Worm (Caenorhabditis elegans): ENCODE measurements around the gene Y75B8A.23.

Y75B8A.23 gene

DNA sequence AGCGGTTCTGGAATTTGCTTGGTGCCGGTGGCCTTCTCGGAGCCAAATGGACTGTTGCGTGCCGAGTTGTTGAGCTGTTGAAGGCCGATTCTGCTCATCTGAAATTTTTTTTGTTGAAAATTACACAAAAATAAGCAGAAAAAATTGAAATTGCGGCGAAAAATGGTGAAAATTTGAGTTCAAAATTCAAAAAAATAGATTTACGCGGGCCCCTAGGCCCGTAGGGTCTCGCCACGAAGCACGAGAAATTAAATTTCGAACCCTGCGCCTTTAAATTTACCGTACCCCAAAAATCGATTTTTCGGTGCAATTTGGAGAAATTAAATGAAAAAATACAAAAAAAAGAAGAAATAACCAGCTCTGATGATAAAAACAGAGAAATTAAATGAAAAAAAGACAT is 25.2 kb upstream of the Y75B8A.23 start, which contains the start of gene gmn-1:
Gene gmn-1, minus strand, starts transcription at position 98 of the 400 bp plus-strand sequence.
- TF ChIP-seq lim-6 (tag; optimal IDR thresholded peaks at IDR 0.05): no peak
- TF ChIP-seq ztf-16 (tag; optimal IDR thresholded peaks at IDR 0.05): no peak
- TF ChIP-seq pros-1 (tag; optimal IDR thresholded peaks at IDR 0.05): no peak
- TF ChIP-seq pax-1 (tag; optimal IDR thresholded peaks at IDR 0.05): no peak
- no peak for TF ChIP-seq C38D4.7 (GFP tag; optimal IDR thresholded peaks at IDR 0.05)
- TF ChIP-seq tbx-7 (tag; optimal IDR thresholded peaks at IDR 0.05): no peak
- no peak for TF ChIP-seq lin-11 (tag; optimal IDR thresholded peaks at IDR 0.05)
- no peak for TF ChIP-seq zip-5 (tag; optimal IDR thresholded peaks at IDR 0.05)
- no peak for TF ChIP-seq eyg-1 (tag; optimal IDR thresholded peaks at IDR 0.05)
- no peak for TF ChIP-seq ceh-48 (tag; optimal IDR thresholded peaks at IDR 0.05)
- TF ChIP-seq fkh-10 (GFP tag; optimal IDR thresholded peaks at IDR 0.05): no peak
- no peak for TF ChIP-seq ama-1 (optimal IDR thresholded peaks at IDR 0.05)
- TF ChIP-seq dmd-4 (tag; optimal IDR thresholded peaks at IDR 0.05; ENCODE audit: borderline replicate concordance): no peak
- TF ChIP-seq ceh-18 (tag; optimal IDR thresholded peaks at IDR 0.05): no peak
- no peak for TF ChIP-seq unc-55 (GFP tag; optimal IDR thresholded peaks at IDR 0.05)
- no peak for TF ChIP-seq ceh-14 (tag; optimal IDR thresholded peaks at IDR 0.05)
- no peak for TF ChIP-seq ceh-6 (GFP tag; optimal IDR thresholded peaks at IDR 0.05)
- no peak for TF ChIP-seq dve-1 (tag; optimal IDR thresholded peaks at IDR 0.05)
- TF ChIP-seq ceh-45 (GFP tag; IDR thresholded peaks at IDR 0.05): no peak

DNA sequence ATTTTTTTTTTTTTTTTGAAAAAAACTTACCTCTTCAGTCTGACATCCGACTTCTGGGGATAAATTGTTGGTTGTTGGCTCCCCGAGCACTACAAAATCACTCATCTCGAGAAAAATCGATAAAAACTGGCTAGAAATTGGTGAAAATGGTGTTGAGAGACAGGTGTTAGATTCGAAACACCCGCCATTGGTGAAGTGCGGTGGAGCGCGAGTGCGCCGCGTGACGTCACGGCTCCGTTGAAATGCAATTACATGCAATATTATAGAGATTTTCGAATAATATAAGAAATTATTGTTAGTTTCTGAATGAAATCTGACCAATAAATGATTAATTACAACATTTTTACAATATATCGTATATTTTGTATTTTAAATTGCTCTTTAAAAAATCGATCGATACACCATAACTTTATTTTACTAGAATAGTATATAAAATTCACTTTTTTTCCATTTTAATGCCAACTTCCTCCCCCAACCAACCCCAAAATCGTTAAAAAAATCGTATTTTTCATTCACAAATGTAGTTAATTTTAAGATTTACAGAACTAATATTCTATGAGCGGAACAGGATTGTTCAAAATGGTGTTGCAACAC is 24.3 kb upstream of the Y75B8A.23 start, which contains the start of the genes Y75B8A.18 and Y75B8A.19:
Gene Y75B8A.18, minus strand, starts transcription at position 142 of the 594 bp plus-strand sequence.
Gene Y75B8A.19, plus strand, starts transcription at position 544 of the 594 bp plus-strand sequence.
- TF ChIP-seq lin-11 (tag; optimal IDR thresholded peaks at IDR 0.05): no peak
- TF ChIP-seq pqm-1 (tag; optimal IDR thresholded peaks at IDR 0.05): no peak
- no peak for TF ChIP-seq pag-3 (tag; optimal IDR thresholded peaks at IDR 0.05; ENCODE audit: borderline replicate concordance)
- peak; percentile 42 for TF ChIP-seq nfya-1 (tag; optimal IDR thresholded peaks at IDR 0.05)
- no peak for TF ChIP-seq sox-4 (tag; optimal IDR thresholded peaks at IDR 0.05)
- no peak for TF ChIP-seq gmeb-2 (tag; optimal IDR thresholded peaks at IDR 0.05)
- peak; percentile 88 for TF ChIP-seq unc-42 (tag; optimal IDR thresholded peaks at IDR 0.05)
- TF ChIP-seq unc-3 (GFP tag; conservative IDR thresholded peaks at IDR 0.05): no peak
- TF ChIP-seq unc-3 (tag; optimal IDR thresholded peaks at IDR 0.05): no peak
- TF ChIP-seq tbx-2 (tag; optimal IDR thresholded peaks at IDR 0.05): peak; percentile 7
- TF ChIP-seq hlh-30 (tag; optimal IDR thresholded peaks at IDR 0.05; ENCODE audit: insufficient read depth): peak; percentile 31
- no peak for TF ChIP-seq pha-2 (tag; optimal IDR thresholded peaks at IDR 0.05)
- no peak for TF ChIP-seq elt-2 (tag; optimal IDR thresholded peaks at IDR 0.05)
- no peak for TF ChIP-seq che-1 (tag; optimal IDR thresholded peaks at IDR 0.05)

DNA sequence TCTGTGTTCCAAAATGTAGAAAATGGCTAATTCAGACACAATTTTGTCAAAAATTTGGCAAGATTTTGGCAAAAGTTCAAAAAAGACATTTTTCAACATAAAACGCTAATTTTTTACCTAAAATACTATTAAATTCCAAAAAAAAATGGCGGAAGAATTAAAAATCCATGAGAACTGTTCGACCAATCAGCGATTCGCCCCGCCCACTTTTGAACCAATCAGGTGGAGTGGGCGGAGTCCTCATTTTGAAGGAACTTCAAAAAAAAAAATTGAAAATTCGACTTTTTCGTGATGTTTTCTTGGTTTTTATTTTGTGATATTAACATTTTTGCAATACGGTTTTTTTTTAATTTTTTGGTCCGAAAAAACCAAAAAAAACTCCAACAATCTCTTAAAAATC is 22.5 kb upstream of the Y75B8A.23 start:
- TF ChIP-seq rnt-1 (tag; optimal IDR thresholded peaks at IDR 0.05) (no peak), nfya-1 (tag; optimal IDR thresholded peaks at IDR 0.05) (peak; percentile 78)

- TF ChIP-seq dve-1 (tag; optimal IDR thresholded peaks at IDR 0.05) (peak; percentile 95), sdc-2 (tag; optimal IDR thresholded peaks at IDR 0.05) (no peak)
Observed at ce11 chrIII:12230195-12230594, 20.3 kb upstream of the Y75B8A.23 start.

ce11 chrIII:12231539-12231938 is 18.9 kb upstream of the Y75B8A.23 start:
- no peak for TF ChIP-seq che-1 (tag; optimal IDR thresholded peaks at IDR 0.05)
- TF ChIP-seq nfya-1 (tag; optimal IDR thresholded peaks at IDR 0.05): peak; percentile 98
- TF ChIP-seq syd-9 (tag; optimal IDR thresholded peaks at IDR 0.05): no peak

Data from whole organism, late embryonic.